Worm (Caenorhabditis elegans): ENCODE results near the gene Y110A2AL.6.
A peak's percentile ranks its signal among the peaks of the same experiment; 100 is the strongest.

DNA sequence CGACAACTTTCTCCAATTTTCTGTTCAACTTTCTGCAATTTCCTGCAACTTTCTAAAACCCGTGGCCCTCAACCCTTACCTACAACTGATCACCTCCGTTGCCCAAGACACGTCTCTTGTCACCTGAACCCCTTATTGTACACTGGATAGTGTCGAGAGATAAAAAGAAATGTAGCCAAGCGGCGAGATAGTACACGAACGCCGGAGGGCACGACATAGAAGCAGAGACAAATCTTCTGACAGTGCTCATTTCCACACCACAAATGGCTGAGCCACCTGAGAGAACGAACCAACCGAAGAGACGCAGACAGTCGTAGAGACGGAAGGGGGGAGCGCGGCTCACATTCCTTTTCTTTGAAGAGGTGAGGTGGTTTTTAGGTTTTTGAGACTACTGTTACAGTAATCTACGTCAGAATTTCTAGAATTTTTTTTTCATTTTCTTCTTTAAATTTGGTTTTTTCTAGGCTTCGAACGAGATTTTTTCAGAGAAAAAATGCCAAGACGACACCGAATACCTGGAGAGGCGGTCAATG is 33.7 kb downstream of the Y110A2AL.6 start, which contains the start of gene K12H6.12:
- TF ChIP-seq pha-4 (tag; optimal IDR thresholded peaks at IDR 0.05): peak; percentile 58
- no peak for TF ChIP-seq ama-1 (optimal IDR thresholded peaks at IDR 0.05)
- TF ChIP-seq unc-39 (tag; optimal IDR thresholded peaks at IDR 0.05): no peak
- TF ChIP-seq R02D3.7 (tag; optimal IDR thresholded peaks at IDR 0.05): no peak
- no peak for TF ChIP-seq aly-2 (tag; optimal IDR thresholded peaks at IDR 0.05)
- no peak for TF ChIP-seq ceh-28 (tag; optimal IDR thresholded peaks at IDR 0.05)
- TF ChIP-seq snpc-4 (tag; optimal IDR thresholded peaks at IDR 0.05): no peak
- no peak for TF ChIP-seq ceh-9 (tag; optimal IDR thresholded peaks at IDR 0.05)
- TF ChIP-seq egl-27 (tag; optimal IDR thresholded peaks at IDR 0.05): no peak
- no peak for TF ChIP-seq nhr-28 (tag; optimal IDR thresholded peaks at IDR 0.05)
- TF ChIP-seq nhr-11 (tag; optimal IDR thresholded peaks at IDR 0.05): peak; percentile 34
- TF ChIP-seq elt-1 (tag; optimal IDR thresholded peaks at IDR 0.05): no peak
- no peak for TF ChIP-seq ztf-11 (tag; optimal IDR thresholded peaks at IDR 0.05)
- TF ChIP-seq elt-3 (tag; optimal IDR thresholded peaks at IDR 0.05): no peak

Measured in whole organism, L3 larva.